Fruit fly (Drosophila melanogaster): ENCODE data around the gene CG33339.

The CG33339 gene

DNA sequence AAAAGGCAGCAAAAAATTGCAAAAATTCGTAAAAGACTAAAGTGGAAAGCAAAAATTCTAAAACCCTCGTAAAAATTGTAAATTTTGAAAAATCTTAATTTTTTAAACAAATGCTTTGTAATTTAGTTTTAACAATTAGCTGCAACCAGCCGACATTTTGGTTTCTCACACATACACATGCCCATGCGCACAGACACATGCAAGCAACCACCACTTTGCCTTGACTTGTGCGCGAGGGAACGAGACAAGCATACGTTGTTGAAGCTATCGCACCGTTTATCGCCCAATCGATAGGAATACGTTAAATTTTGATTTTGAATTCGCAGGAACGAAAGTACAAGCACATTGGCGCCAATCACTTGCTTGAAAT, 41.3 kb upstream of the CG33339 start (continued):
- TF ChIP-seq Kr (GFP tag; optimal IDR thresholded peaks at IDR 0.05) = no peak
- no peak for TF ChIP-seq gce (GFP tag; IDR thresholded peaks at IDR 0.05)
- TF ChIP-seq Oaz (GFP tag; IDR thresholded peaks at IDR 0.05) = no peak
- TF ChIP-seq Ptx1 (GFP tag; IDR thresholded peaks at IDR 0.05) = no peak
- TF ChIP-seq B-H1 (GFP tag; IDR thresholded peaks at IDR 0.05) = no peak
- peak; percentile 71 for TF ChIP-seq Sry-δ (GFP tag; optimal IDR thresholded peaks at IDR 0.05)
- no peak for TF ChIP-seq CG1792 (GFP tag; optimal IDR thresholded peaks at IDR 0.05)
- TF ChIP-seq CG12155 (GFP tag; optimal IDR thresholded peaks at IDR 0.05) = no peak
- peak; percentile 43 for TF ChIP-seq MESR4 (GFP tag; optimal IDR thresholded peaks at IDR 0.05)
- no peak for TF ChIP-seq CG10209 (GFP tag; optimal IDR thresholded peaks at IDR 0.05)
- no peak for TF ChIP-seq gem (tag; optimal IDR thresholded peaks at IDR 0.05)
- peak; percentile 76 for TF ChIP-seq Med (GFP tag)
- no peak for TF ChIP-seq nmo (GFP tag; optimal IDR thresholded peaks at IDR 0.05)
- no peak for TF ChIP-seq CG2120 (GFP tag; optimal IDR thresholded peaks at IDR 0.05)
- TF ChIP-seq emc (GFP tag; optimal IDR thresholded peaks at IDR 0.05) = no peak
- TF ChIP-seq Taf1 (GFP tag; IDR thresholded peaks at IDR 0.05) = no peak
- no peak for TF ChIP-seq CG8388 (GFP tag; optimal IDR thresholded peaks at IDR 0.05)
- no peak for TF ChIP-seq Elba2 (GFP tag; optimal IDR thresholded peaks at IDR 0.05)
- no peak for TF ChIP-seq nau (GFP tag; optimal IDR thresholded peaks at IDR 0.05)
- TF ChIP-seq ATbp (GFP tag; optimal IDR thresholded peaks at IDR 0.05) = no peak
- TF ChIP-seq CG8281 (tag; optimal IDR thresholded peaks at IDR 0.05) = no peak
- no peak for TF ChIP-seq CG12236 (GFP tag; optimal IDR thresholded peaks at IDR 0.05)
- TF ChIP-seq Atf6 (GFP tag; IDR thresholded peaks at IDR 0.05) = no peak
- TF ChIP-seq Doc2 (GFP tag; IDR thresholded peaks at IDR 0.05) = no peak
- no peak for TF ChIP-seq CG17612 (GFP tag; IDR thresholded peaks at IDR 0.05)
- no peak for TF ChIP-seq CG11085 (GFP tag; IDR thresholded peaks at IDR 0.05)
- TF ChIP-seq CG32532 (GFP tag; IDR thresholded peaks at IDR 0.05) = no peak
- no peak for TF ChIP-seq jumu (GFP tag; optimal IDR thresholded peaks at IDR 0.05)
- TF ChIP-seq sc (optimal IDR thresholded peaks at IDR 0.05) = no peak
- no peak for TF ChIP-seq sc (GFP tag; optimal IDR thresholded peaks at IDR 0.05)
- TF ChIP-seq hkb (optimal IDR thresholded peaks at IDR 0.05) = no peak
- peak; percentile 27; the same call in 1 of the 2 replicates for TF ChIP-seq hkb (GFP tag; IDR thresholded peaks at IDR 0.05)
- peak; percentile 45; the same call in 1 of the 2 replicates for TF ChIP-seq onecut (GFP tag; IDR thresholded peaks at IDR 0.05)
- TF ChIP-seq unpg (GFP tag; optimal IDR thresholded peaks at IDR 0.05) = no peak
- no peak for TF ChIP-seq CG14050 (GFP tag; IDR thresholded peaks at IDR 0.05)
- no peak for TF ChIP-seq Dad (GFP tag; optimal IDR thresholded peaks at IDR 0.05)
- TF ChIP-seq CG17359 (tag; optimal IDR thresholded peaks at IDR 0.05) = no peak
- TF ChIP-seq HLHmδ (GFP tag; optimal IDR thresholded peaks at IDR 0.05) = peak; percentile 11
- TF ChIP-seq hbn (GFP tag; IDR thresholded peaks at IDR 0.05; ENCODE audit: partially characterized antibody) = peak; percentile 50; the same call in 1 of the 2 replicates
- TF ChIP-seq Neu2 (GFP tag; optimal IDR thresholded peaks at IDR 0.05; ENCODE audit: borderline replicate concordance) = no peak
- TF ChIP-seq pb (GFP tag; optimal IDR thresholded peaks at IDR 0.05) = no peak
- no peak for TF ChIP-seq tin (GFP tag; optimal IDR thresholded peaks at IDR 0.05)
- TF ChIP-seq grn (GFP tag; optimal IDR thresholded peaks at IDR 0.05) = no peak
- TF ChIP-seq ftz-f1 (GFP tag; optimal IDR thresholded peaks at IDR 0.05) = peak; percentile 96
- TF ChIP-seq CkIIα-i1 (GFP tag; IDR thresholded peaks at IDR 0.05) = no peak
- no peak for TF ChIP-seq CG4617 (GFP tag; optimal IDR thresholded peaks at IDR 0.05; ENCODE audit: borderline replicate concordance)
- no peak for TF ChIP-seq CG17361 (GFP tag; IDR thresholded peaks at IDR 0.05)
- TF ChIP-seq Sry-β (GFP tag; optimal IDR thresholded peaks at IDR 0.05) = no peak
- TF ChIP-seq Hand (GFP tag; optimal IDR thresholded peaks at IDR 0.05) = no peak
- no peak for TF ChIP-seq CG1603 (tag; optimal IDR thresholded peaks at IDR 0.05)
- no peak for TF ChIP-seq zfh2 (GFP tag; optimal IDR thresholded peaks at IDR 0.05)
- no peak for TF ChIP-seq pan (optimal IDR thresholded peaks at IDR 0.05)
- TF ChIP-seq pan (GFP tag; optimal IDR thresholded peaks at IDR 0.05 in 1 of 2, IDR thresholded peaks at IDR 0.05 in 1 of 2) = no peak
- TF ChIP-seq yki (optimal IDR thresholded peaks at IDR 0.05) = no peak

Data from whole organism, embryonic.